Worm (Caenorhabditis elegans) whole organism, L2 larva: Measurements from ENCODE around the gene npr-3.
"Not testable (repeated sequence)": the region's sequence is repeated elsewhere in the genome, so short reads cannot be mapped to it uniquely, and the experiment has no call there.

Experiments
- C34F6.9 ChIP-seq: fragments of 150-350 bp; optimal IDR thresholded peaks from 2 replicates; lab custom pipeline; 2014; ENCODE audit warnings: missing biosample characterization, missing genetic modification characterization
- Y55F3AM.14 ChIP-seq: fragments of 200-800 bp; sonication (Bioruptor generic); optimal IDR thresholded peaks from 2 replicates; lab custom pipeline; 2018; ENCODE audit warnings: mild to moderate bottlenecking, missing genetic modification characterization, missing compliant biosample characterization
- ZK546.5 ChIP-seq: sonication (generic microtip); optimal IDR thresholded peaks from 2 replicates; lab custom pipeline; 2017; ENCODE audit warnings: missing biosample characterization, missing genetic modification characterization
- alr-1 ChIP-seq: fragments of 150-350 bp; optimal IDR thresholded peaks from 2 replicates; lab custom pipeline; 2014; ENCODE audit warnings: missing biosample characterization, missing genetic modification characterization
- blmp-1 ChIP-seq: sonication (generic microtip); optimal IDR thresholded peaks from 2 replicates; lab custom pipeline; 2017; ENCODE audit warnings: missing genetic modification characterization, mild to moderate bottlenecking, missing compliant biosample characterization, antibody characterized with exemption, moderate library complexity; ENCODE audit not compliant: insufficient read depth
- ceh-16 ChIP-seq: fragments of 150-350 bp; optimal IDR thresholded peaks from 2 replicates; lab custom pipeline; 2014; ENCODE audit warnings: missing biosample characterization, missing genetic modification characterization
- ceh-82 ChIP-seq: fragments of 150-350 bp; optimal IDR thresholded peaks from 2 replicates; lab custom pipeline; 2014; ENCODE audit warnings: missing biosample characterization, missing genetic modification characterization
- crh-2 ChIP-seq: sonication (generic microtip); optimal IDR thresholded peaks from 2 replicates; lab custom pipeline; 2017; ENCODE audit warnings: missing biosample characterization, missing genetic modification characterization
- dmd-4 ChIP-seq: sonication (generic microtip); optimal IDR thresholded peaks from 2 replicates; lab custom pipeline; 2017; ENCODE audit warnings: missing biosample characterization, missing genetic modification characterization
- egl-27 ChIP-seq: sonication (generic microtip); optimal IDR thresholded peaks from 3 replicates; lab custom pipeline; 2017; ENCODE audit warnings: missing biosample characterization, missing genetic modification reagents, missing genetic modification characterization
- elt-1 ChIP-seq: fragments of 150-350 bp; optimal IDR thresholded peaks from 2 replicates; lab custom pipeline; 2014; ENCODE audit warnings: missing biosample characterization, missing genetic modification characterization
- elt-3 ChIP-seq: sonication (generic microtip); optimal IDR thresholded peaks from 2 replicates; lab custom pipeline; 2017; ENCODE audit warnings: missing biosample characterization, missing genetic modification characterization
- fos-1 ChIP-seq: fragments of 150-350 bp; optimal IDR thresholded peaks from 2 replicates; lab custom pipeline; 2014; ENCODE audit warnings: missing biosample characterization, missing genetic modification characterization
- gmeb-1 ChIP-seq: fragments of 150-350 bp; optimal IDR thresholded peaks from 2 replicates; lab custom pipeline; 2014; ENCODE audit warnings: missing biosample characterization, missing genetic modification characterization
- lsy-2 ChIP-seq, 2 experiments: fragments of 150-350 bp in 1 of 2; sonication (generic microtip) in 1 of 2; optimal IDR thresholded peaks; 2 replicates each; lab custom pipeline; 2014 to 2017; ENCODE audit warnings: missing biosample characterization in 2 of 2, missing genetic modification characterization in 2 of 2
- mab-5 ChIP-seq: fragments of 150-350 bp; optimal IDR thresholded peaks from 2 replicates; lab custom pipeline; 2014; ENCODE audit warnings: missing biosample characterization, missing genetic modification characterization
- mbf-1 ChIP-seq: sonication (generic microtip); optimal IDR thresholded peaks from 2 replicates; lab custom pipeline; 2017; ENCODE audit warnings: missing biosample characterization, missing genetic modification characterization
- nhr-10 ChIP-seq: sonication (generic microtip); optimal IDR thresholded peaks from 2 replicates; lab custom pipeline; 2017; ENCODE audit warnings: missing biosample characterization, missing genetic modification characterization
- nhr-11 ChIP-seq: fragments of 150-350 bp; optimal IDR thresholded peaks from 2 replicates; lab custom pipeline; 2014; ENCODE audit warnings: missing biosample characterization, missing genetic modification characterization
- nhr-12 ChIP-seq: fragments of 150-350 bp; optimal IDR thresholded peaks from 2 replicates; lab custom pipeline; 2014; ENCODE audit warnings: missing biosample characterization, missing genetic modification characterization
- nhr-23 ChIP-seq: fragments of 150-350 bp; optimal IDR thresholded peaks from 2 replicates; lab custom pipeline; 2014; ENCODE audit warnings: missing biosample characterization, missing genetic modification reagents, missing genetic modification characterization
- nhr-25 ChIP-seq: fragments of 150-350 bp; sonication (generic microtip); optimal IDR thresholded peaks from 3 replicates; lab custom pipeline; 2014; ENCODE audit warnings: missing biosample characterization, missing genetic modification characterization
- nhr-6 ChIP-seq: fragments of 150-350 bp; optimal IDR thresholded peaks from 2 replicates; lab custom pipeline; 2014; ENCODE audit warnings: missing biosample characterization, missing genetic modification characterization
- nhr-77 ChIP-seq: fragments of 150-350 bp; optimal IDR thresholded peaks from 2 replicates; lab custom pipeline; 2014; ENCODE audit warnings: missing biosample characterization, missing genetic modification characterization
- peb-1 ChIP-seq: fragments of 150-350 bp; optimal IDR thresholded peaks from 2 replicates; lab custom pipeline; 2014; ENCODE audit warnings: missing biosample characterization, missing genetic modification characterization
- sem-4 ChIP-seq: fragments of 150-350 bp; optimal IDR thresholded peaks from 2 replicates; lab custom pipeline; 2014; ENCODE audit warnings: missing biosample characterization, missing genetic modification reagents, missing genetic modification characterization
- skn-1 ChIP-seq: sonication (generic microtip); optimal IDR thresholded peaks from 2 replicates; lab custom pipeline; 2017; ENCODE audit warnings: missing biosample characterization, missing genetic modification characterization
- sma-9 ChIP-seq, 2 experiments: fragments of 150-350 bp in 1 of 2; sonication (generic microtip) in 1 of 2; optimal IDR thresholded peaks; 2 replicates each; lab custom pipeline; 2014 to 2016; ENCODE audit warnings: missing genetic modification characterization in 2 of 2, mild to moderate bottlenecking in 1 of 2, missing biosample characterization in 1 of 2, missing compliant biosample characterization in 1 of 2, missing genetic modification reagents in 1 of 2, moderate library complexity in 1 of 2
- snpc-4 ChIP-seq: fragments of 150-350 bp; optimal IDR thresholded peaks from 2 replicates; lab custom pipeline; 2014; ENCODE audit warnings: missing biosample characterization, missing genetic modification characterization
- unc-39 ChIP-seq: fragments of 150-350 bp; optimal IDR thresholded peaks from 2 replicates; lab custom pipeline; 2014; ENCODE audit warnings: missing biosample characterization, missing genetic modification characterization
- unc-62 ChIP-seq: fragments of 150-350 bp; optimal IDR thresholded peaks from 2 replicates; lab custom pipeline; 2014; ENCODE audit warnings: missing biosample characterization, missing genetic modification reagents, missing genetic modification characterization
- ztf-1 ChIP-seq: fragments of 200-800 bp; sonication (Bioruptor generic); conservative IDR thresholded peaks from 2 replicates; pipeline ENCODE4 v1.3.6; 2022; ENCODE audit warnings: missing genetic modification characterization, missing compliant biosample characterization

npr-3 gene

DNA sequence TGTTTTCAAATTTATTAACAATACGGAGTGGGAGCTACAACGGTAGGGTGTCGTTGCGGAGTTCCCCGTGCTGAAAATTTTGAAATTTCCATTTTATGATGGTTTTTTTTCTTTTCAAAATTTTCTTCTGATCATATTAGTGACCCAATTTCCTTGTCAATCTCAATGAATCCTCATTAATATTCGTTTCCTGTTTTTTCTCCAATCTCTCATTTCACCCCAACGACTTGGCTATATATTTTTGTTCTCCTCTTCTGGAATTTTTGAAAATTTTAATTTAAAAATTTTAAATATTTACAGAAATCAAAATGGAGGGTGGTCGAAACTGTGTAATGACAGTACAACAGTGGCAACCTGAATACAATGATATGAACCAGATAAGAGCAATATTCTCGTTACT is at the start of gene npr-3:
Gene npr-3 (plus strand): TSS at position 301 of the 400 bp plus-strand sequence.
- no peak for TF ChIP-seq fos-1
- TF ChIP-seq nhr-11 (tag; lab: Kevin White, UChicago): no peak
- TF ChIP-seq ceh-16 (tag; lab: Kevin White, UChicago): no peak
- no peak for TF ChIP-seq elt-1 (tag; lab: Kevin White, UChicago)
- TF ChIP-seq sma-9 (GFP tag; optimal IDR thresholded peaks at IDR 0.05; lab: Kevin White, UChicago): no peak
- TF ChIP-seq sma-9 (tag; optimal IDR thresholded peaks at IDR 0.05; lab: Kevin White, UChicago): no peak
- TF ChIP-seq ZK546.5 (tag; lab: Kevin White, UChicago): no peak

DNA sequence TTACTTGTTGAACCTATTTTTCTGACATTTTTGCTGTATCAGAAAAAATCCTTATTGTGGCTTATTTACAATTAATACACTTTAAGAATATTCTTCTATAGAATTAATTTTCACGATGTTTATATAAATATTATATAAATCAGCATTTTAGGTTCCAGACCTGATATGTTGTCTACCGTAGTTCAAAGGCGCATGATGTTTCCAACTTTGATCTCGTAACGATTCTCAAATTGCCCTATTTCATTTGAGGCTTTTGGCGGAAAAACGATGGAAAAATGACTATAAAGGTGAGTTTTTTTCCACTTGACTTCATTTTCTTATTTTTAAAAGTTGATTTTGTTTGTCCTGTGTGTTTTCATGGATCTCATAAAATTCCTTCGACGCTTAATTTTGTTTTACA is 49.7 kb upstream of the npr-3 start, which contains the start of gene gfat-2:
Gene gfat-2 (plus strand): TSS at position 145 of the 400 bp plus-strand sequence.
- no peak for TF ChIP-seq nhr-11 (tag; lab: Kevin White, UChicago)
- no peak for TF ChIP-seq snpc-4 (tag; lab: Kevin White, UChicago)

DNA sequence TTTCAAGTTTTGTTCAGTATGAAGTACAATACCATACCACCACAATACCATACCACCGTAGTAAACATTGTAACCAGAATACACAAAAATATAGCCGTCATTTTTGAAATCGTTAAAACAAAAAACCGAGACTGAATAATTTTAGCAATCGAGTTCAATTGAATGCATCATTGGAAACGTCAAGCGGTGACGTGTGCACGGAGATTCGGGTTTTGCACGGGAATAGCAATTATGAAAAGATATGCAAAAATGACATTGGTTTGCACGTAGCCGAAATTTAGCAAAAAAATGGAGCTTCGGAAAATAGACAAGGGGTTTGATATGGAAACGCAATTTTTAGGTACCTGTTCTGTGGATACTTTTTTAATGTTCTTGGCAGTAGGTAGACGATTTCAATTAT is 44.9 kb upstream of the npr-3 start, which contains the start of gene F22B3.10:
Gene F22B3.10 (minus strand): TSS at position 101 of the 400 bp plus-strand sequence.
- TF ChIP-seq unc-39 (tag; lab: Kevin White, UChicago) (no peak), snpc-4 (tag; lab: Kevin White, UChicago) (no peak)

DNA sequence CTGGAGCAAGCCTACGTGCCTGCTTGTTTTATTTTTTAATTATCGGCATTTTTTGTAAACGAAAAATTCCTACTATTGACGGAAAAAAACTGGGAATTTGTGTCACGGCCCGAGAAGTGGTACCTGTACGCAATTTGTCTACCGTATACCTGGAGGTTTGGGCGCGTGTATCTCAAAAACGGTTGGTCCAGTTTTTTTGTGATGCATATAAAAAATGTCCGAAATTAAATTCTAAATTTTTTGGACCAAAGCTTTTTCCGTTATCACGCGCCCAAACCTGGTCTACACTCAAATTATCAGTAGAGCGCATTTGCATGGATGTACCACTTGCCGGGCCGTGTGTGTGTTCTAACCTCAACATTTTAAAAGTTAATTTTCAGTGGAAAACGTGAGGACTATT is 43.1 kb upstream of the npr-3 start, which contains the start of gene F22B3.5:
Gene F22B3.5 (minus strand): TSS at position 101 of the 400 bp plus-strand sequence.
- TF ChIP-seq dmd-4 (tag; lab: Kevin White, UChicago); fos-1; mab-5: not testable (repeated sequence)

DNA sequence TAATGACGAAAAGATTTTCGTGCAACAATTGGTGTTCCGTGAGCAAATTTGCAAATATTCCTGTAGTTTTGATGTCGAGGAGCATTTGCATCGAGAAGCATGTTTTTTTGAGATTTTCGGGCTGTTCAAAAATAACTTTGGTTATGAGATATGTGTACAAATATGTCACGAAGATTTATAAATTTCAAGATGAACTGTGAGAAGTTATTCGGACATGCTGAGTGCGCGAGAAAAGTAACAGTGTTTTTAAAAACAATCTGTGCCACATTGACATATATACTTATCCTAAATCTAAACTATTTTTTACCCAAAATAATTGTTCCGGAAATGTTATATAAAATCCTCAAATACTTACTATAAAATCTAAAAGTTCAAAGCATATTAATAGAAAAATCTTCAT is 38.1 kb upstream of the npr-3 start, which contains the start of gene F22B3.7:
Gene F22B3.7 (minus strand): TSS at position 101 of the 400 bp plus-strand sequence.
- TF ChIP-seq gmeb-1 (tag; lab: Kevin White, UChicago) (no peak), nhr-10 (no peak), sma-9 (GFP tag; optimal IDR thresholded peaks at IDR 0.05; lab: Kevin White, UChicago) (no peak), sma-9 (tag; optimal IDR thresholded peaks at IDR 0.05; lab: Kevin White, UChicago) (no peak), unc-62 (GFP tag; lab: Kevin White, UChicago) (no peak), lsy-2 (tag; optimal IDR thresholded peaks at IDR 0.05; lab: Kevin White, UChicago) (no peak), egl-27 (no peak), nhr-77 (tag; lab: Kevin White, UChicago) (no peak), nhr-6 (no peak), ceh-82 (no peak), snpc-4 (tag; lab: Kevin White, UChicago) (no peak), elt-1 (tag; lab: Kevin White, UChicago) (no peak)
- TF ChIP-seq, all 48 proteins: peak for 0

DNA sequence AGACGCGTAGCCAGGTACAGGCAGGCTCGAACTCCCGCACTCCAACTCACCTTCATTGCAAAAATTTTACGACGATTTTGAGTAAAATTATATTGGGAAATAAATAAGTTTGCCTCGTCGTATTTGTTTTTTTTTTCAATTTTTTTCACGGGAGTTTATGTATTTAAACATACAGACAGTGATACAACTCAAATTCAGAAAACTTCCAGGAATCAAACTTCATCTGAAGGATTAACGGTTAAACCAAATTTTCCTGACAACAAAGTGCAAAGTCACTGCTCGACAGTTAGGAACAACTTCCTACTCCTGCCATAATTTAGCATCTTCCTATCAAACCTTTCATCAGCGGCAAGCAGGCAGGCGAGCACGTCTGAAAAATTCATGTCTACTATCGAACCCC is 35.0 kb upstream of the npr-3 start, which contains the start of gene F22B3.8:
Gene F22B3.8 (minus strand): TSS at position 101 of the 400 bp plus-strand sequence.
- TF ChIP-seq alr-1 (tag; lab: Kevin White, UChicago) (no peak), nhr-12 (tag; lab: Kevin White, UChicago) (no peak), fos-1 (no peak), nhr-10 (no peak), elt-3 (tag; lab: Kevin White, UChicago) (no peak), skn-1 (tag; lab: Kevin White, UChicago) (no peak), gmeb-1 (tag; lab: Kevin White, UChicago) (no peak), ztf-1 (GFP tag; lab: Robert Waterston, UW) (no peak), peb-1 (tag; lab: Kevin White, UChicago) (no peak), mab-5 (no peak), nhr-77 (tag; lab: Kevin White, UChicago) (no peak), sma-9 (GFP tag; optimal IDR thresholded peaks at IDR 0.05; lab: Kevin White, UChicago) (no peak), sma-9 (tag; optimal IDR thresholded peaks at IDR 0.05; lab: Kevin White, UChicago) (no peak), nhr-11 (tag; lab: Kevin White, UChicago) (no peak), C34F6.9 (no peak)

DNA sequence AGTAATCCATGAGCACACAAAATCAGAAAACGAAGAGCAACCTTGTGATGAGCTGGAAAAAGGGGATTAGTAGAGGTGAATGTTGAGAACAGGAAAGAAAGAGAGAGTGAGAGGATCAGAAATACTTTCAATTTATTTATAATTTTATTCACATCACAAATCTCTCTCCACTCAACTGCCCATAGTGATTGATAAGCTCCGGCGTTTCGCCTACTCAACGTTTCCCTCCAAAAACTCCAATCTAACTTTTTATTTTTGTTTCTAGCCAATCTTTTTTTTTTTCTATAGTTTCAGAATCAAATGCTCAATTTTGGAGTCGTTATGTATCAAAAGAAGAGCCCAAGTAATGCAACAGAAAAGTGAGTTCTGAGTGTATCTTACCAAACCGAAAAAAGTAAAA is 34.3 kb upstream of the npr-3 start, which contains the start of gene kin-4:
Gene kin-4 (plus strand): TSS at position 301 of the 400 bp plus-strand sequence.
- no peak for TF ChIP-seq blmp-1
- no peak for TF ChIP-seq egl-27
- TF ChIP-seq dmd-4 (tag; lab: Kevin White, UChicago): no peak
- no peak for TF ChIP-seq gmeb-1 (tag; lab: Kevin White, UChicago)
- no peak for TF ChIP-seq nhr-25
- no peak for TF ChIP-seq mbf-1
- TF ChIP-seq nhr-11 (tag; lab: Kevin White, UChicago): no peak
- no peak for TF ChIP-seq elt-3 (tag; lab: Kevin White, UChicago)
- TF ChIP-seq nhr-23: no peak
- no peak for TF ChIP-seq crh-2 (tag; lab: Kevin White, UChicago)
- no peak for TF ChIP-seq C34F6.9
- TF ChIP-seq sem-4 (tag; lab: Kevin White, UChicago): no peak
- TF ChIP-seq skn-1 (tag; lab: Kevin White, UChicago): no peak
- TF ChIP-seq nhr-6: no peak
- no peak for TF ChIP-seq unc-62 (GFP tag; lab: Kevin White, UChicago)
- no peak for TF ChIP-seq Y55F3AM.14 (GFP tag; lab: Kevin White, UChicago)
- no peak for TF ChIP-seq ceh-16 (tag; lab: Kevin White, UChicago)
